Worm (Caenorhabditis elegans): Measurements from ENCODE around the gene eif-2A.

DNA sequence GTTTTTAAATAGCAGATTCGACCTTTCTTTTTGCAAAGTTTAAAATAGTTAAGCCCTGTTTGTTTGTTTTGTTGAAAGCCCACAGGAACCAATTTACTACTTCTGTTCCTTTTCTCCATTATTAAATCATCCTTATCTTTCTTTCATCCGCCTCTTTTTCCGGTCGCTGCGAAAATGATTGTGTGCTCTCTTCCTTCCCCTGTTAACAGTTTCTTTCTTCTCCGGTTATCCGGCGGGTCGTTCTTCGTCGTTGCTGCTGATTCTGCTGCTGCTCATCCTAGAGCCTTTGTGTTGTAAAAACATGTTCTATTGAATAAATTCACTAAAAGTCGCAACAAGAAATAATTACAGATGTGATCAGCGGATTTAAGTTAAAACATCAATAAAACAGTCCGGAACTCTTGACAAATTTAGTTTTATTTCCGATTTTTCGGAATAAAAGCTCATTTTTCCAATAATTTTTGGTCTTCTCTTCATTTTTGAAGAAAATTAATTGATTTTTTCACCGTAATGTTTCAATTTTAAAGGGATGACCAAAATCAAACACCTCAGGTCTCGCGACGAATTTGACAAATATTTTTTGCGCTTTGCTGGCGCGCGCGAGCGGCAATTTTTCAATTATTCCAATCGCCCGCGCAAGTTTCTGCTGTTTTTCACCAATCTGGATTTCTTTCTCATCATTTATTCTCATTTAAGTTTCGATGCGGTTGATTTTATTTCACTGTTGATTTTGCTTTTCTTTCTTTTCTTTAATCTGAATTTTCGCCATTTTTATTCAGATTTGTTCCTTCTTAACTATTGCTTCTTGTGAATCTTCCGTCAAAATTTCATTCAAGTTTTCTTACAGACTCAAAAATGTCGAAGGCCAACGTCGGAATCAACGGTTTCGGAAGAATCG is 23.1 kb upstream of the eif-2A start, which contains the start of gene gpd-1:
- TF ChIP-seq lin-26 (GFP tag; IDR thresholded peaks at IDR 0.05) (no peak), D2030.7 (GFP tag; IDR thresholded peaks at IDR 0.05) (peak; percentile 97), athp-1 (tag; optimal IDR thresholded peaks at IDR 0.05) (peak; percentile 34), nhr-90 (tag; optimal IDR thresholded peaks at IDR 0.05) (no peak), tlf-1 (GFP tag; optimal IDR thresholded peaks at IDR 0.05) (peak; percentile 89), snpc-4 (GFP tag; optimal IDR thresholded peaks at IDR 0.05) (peak; percentile 36), snpc-4 (tag; optimal IDR thresholded peaks at IDR 0.05) (peak in 2 of 4 experiments; percentile 2 to 53), hsf-1 (GFP tag; IDR thresholded peaks at IDR 0.05) (peak; percentile 89), lag-1 (GFP tag; IDR thresholded peaks at IDR 0.05) (no peak), nfya-2 (GFP tag; IDR thresholded peaks at IDR 0.05) (no peak)
